Worm (Caenorhabditis elegans) whole organism, late embryonic: ENCODE measurements around the gene F55A4.13.

Experiments
- ceh-18 ChIP-seq: sonication (generic microtip); optimal IDR thresholded peaks from 2 replicates; lab custom pipeline; 2016; ENCODE audit warnings: missing genetic modification characterization, missing compliant biosample characterization
- ceh-2 ChIP-seq: sonication (generic microtip); optimal IDR thresholded peaks from 2 replicates; lab custom pipeline; 2016; ENCODE audit warnings: missing genotype, missing genetic modification characterization, missing compliant biosample characterization
- lin-11 ChIP-seq: fragments of 200-800 bp; sonication (Bioruptor generic); optimal IDR thresholded peaks from 2 replicates; lab custom pipeline; 2018; ENCODE audit warnings: mild to moderate bottlenecking, missing genetic modification characterization, missing compliant biosample characterization
- nfya-1 ChIP-seq: sonication (generic microtip); optimal IDR thresholded peaks from 2 replicates; lab custom pipeline; 2017; ENCODE audit warnings: missing genetic modification characterization, mild to moderate bottlenecking, missing compliant biosample characterization, antibody characterized with exemption, moderate library complexity
- npax-4 ChIP-seq: sonication (generic microtip); optimal IDR thresholded peaks from 2 replicates; lab custom pipeline; 2016; ENCODE audit warnings: missing genetic modification characterization, missing compliant biosample characterization
- pha-4 ChIP-seq: fragments of 150-350 bp; optimal IDR thresholded peaks from 2 replicates; lab custom pipeline; 2018; ENCODE audit warnings: missing biosample characterization, missing genetic modification reagents, missing genetic modification characterization
- unc-86 ChIP-seq: sonication (generic microtip); optimal IDR thresholded peaks from 2 replicates; lab custom pipeline; 2016; ENCODE audit warnings: missing genetic modification characterization, missing compliant biosample characterization

DNA sequence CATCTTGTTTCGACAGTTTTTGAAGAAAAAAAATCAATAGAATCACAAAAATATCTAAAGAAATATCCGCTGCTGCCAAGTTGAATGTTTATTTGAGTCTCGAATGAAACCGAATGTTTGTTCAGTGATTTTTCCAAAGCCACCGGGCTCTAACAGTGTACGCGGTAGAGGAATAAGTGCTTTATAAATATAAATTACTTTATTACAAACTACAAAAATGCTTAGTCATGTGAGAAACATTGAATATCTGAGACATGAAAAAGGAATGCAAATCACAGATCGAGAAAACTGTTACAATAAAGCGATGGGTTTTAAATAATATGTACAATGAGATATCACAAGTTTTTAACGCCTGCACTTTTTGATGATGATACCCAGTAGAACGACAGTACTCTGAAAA lies 21.0 kb upstream of the F55A4.13 start, which contains the start of gene F55A4.7:
- TF ChIP-seq unc-86 (tag; lab: Kevin White, UChicago) (no peak), pha-4 (tag; lab: Kevin White, UChicago) (no peak), lin-11 (tag; lab: Kevin White, UChicago) (no peak), nfya-1 (tag; lab: Kevin White, UChicago) (no peak), npax-4 (tag; lab: Kevin White, UChicago) (no peak), ceh-18 (tag; lab: Kevin White, UChicago) (no peak), ceh-2 (tag; lab: Kevin White, UChicago) (no peak)
